Worm (Caenorhabditis elegans) whole organism, L2 larva: ENCODE measurements around the gene srw-43.

ENCODE experiments used
- crh-2 ChIP-seq: sonication (generic microtip); optimal IDR thresholded peaks from 2 replicates; lab custom pipeline; 2017; ENCODE audit warnings: missing biosample characterization, missing genetic modification characterization
- lin-11 ChIP-seq: fragments of 150-350 bp; sonication (generic microtip); optimal IDR thresholded peaks from 2 replicates; lab custom pipeline; 2014; ENCODE audit warnings: missing biosample characterization, missing genetic modification characterization, inconsistent platforms, mixed read lengths

- TF ChIP-seq lin-11 (tag; lab: Kevin White, UChicago), result no peak
- no peak for TF ChIP-seq crh-2 (tag; lab: Kevin White, UChicago)
Observed at ce11 chrV:16679981-16680380, 5.8 kb upstream of the srw-43 start, which contains the start of gene srw-44.
